Fruit fly (Drosophila melanogaster) whole organism, embryonic: ENCODE measurements around the gene dlp.

Experiments used
- Blimp-1 ChIP-seq: fragments of 200-800 bp; sonication (Bioruptor generic); optimal IDR thresholded peaks from 3 replicates; lab custom pipeline; 2018; ENCODE audit warnings: missing biosample characterization, missing genetic modification characterization, mild to moderate bottlenecking, moderate library complexity, missing genetic modification reagents
- CG10543 ChIP-seq: fragments of 200-800 bp; sonication (Bioruptor generic); optimal IDR thresholded peaks from 3 replicates; lab custom pipeline; 2017; ENCODE audit warnings: missing biosample characterization, mild to moderate bottlenecking, missing genetic modification characterization, moderate library complexity
- CG10565 ChIP-seq: fragments of 200-800 bp; sonication (Bioruptor generic); optimal IDR thresholded peaks from 3 replicates; lab custom pipeline; 2016; ENCODE audit warnings: missing biosample characterization, mild to moderate bottlenecking, missing genetic modification characterization
- CG11504 ChIP-seq: fragments of 200-800 bp; sonication (Bioruptor generic); optimal IDR thresholded peaks from 3 replicates; lab custom pipeline; 2019; ENCODE audit warnings: missing biosample characterization, mild to moderate bottlenecking, missing genetic modification characterization, moderate library complexity
- CG12391 ChIP-seq: fragments of 200-800 bp; sonication (Bioruptor generic); optimal IDR thresholded peaks from 3 replicates; lab custom pipeline; 2018; ENCODE audit warnings: missing biosample characterization, mild to moderate bottlenecking, missing genetic modification characterization, moderate library complexity
- CG12769 ChIP-seq: fragments of 200-800 bp; sonication (Bioruptor generic); optimal IDR thresholded peaks from 2 replicates; lab custom pipeline; 2019; ENCODE audit warnings: missing biosample characterization, mild to moderate bottlenecking, missing genetic modification characterization, moderate library complexity
- CG13287 ChIP-seq: fragments of 200-800 bp; sonication (Bioruptor generic); IDR thresholded peaks from 2 replicates; pipeline ENCODE4 v1.3.6; 2022; ENCODE audit warnings: missing biosample characterization, missing genetic modification characterization; ENCODE audit not compliant: partially characterized antibody
- CG13894 ChIP-seq: fragments of 200-800 bp; sonication (Bioruptor generic); optimal IDR thresholded peaks from 3 replicates; lab custom pipeline; 2018; ENCODE audit warnings: missing biosample characterization, mild to moderate bottlenecking, missing genetic modification characterization, moderate library complexity
- CG15073 ChIP-seq: fragments of 200-800 bp; sonication (Bioruptor generic); optimal IDR thresholded peaks from 2 replicates; lab custom pipeline; 2016; ENCODE audit warnings: missing biosample characterization, missing genetic modification characterization
- CG17802 ChIP-seq: fragments of 200-800 bp; sonication (Bioruptor generic); optimal IDR thresholded peaks from 2 replicates; lab custom pipeline; 2018; ENCODE audit warnings: missing biosample characterization, mild to moderate bottlenecking, missing genetic modification characterization, moderate library complexity
- CG2120 ChIP-seq: fragments of 200-800 bp; sonication (Bioruptor generic); optimal IDR thresholded peaks from 3 replicates; lab custom pipeline; 2016; ENCODE audit warnings: missing biosample characterization, missing genetic modification characterization
- CG2875 ChIP-seq: fragments of 200-800 bp; sonication (Bioruptor generic); optimal IDR thresholded peaks from 2 replicates; lab custom pipeline; 2017; ENCODE audit warnings: missing biosample characterization, mild to moderate bottlenecking, missing genetic modification characterization, missing genetic modification reagents
- CG3163 ChIP-seq: fragments of 200-800 bp; sonication (Bioruptor generic); optimal IDR thresholded peaks from 3 replicates; lab custom pipeline; 2016; ENCODE audit warnings: missing biosample characterization, missing genetic modification characterization
- CG32772 ChIP-seq: fragments of 200-800 bp; sonication (Bioruptor generic); IDR thresholded peaks from 2 replicates; pipeline ENCODE4 v1.3.6; 2022; ENCODE audit warnings: missing biosample characterization, missing genetic modification characterization
- CG33557 ChIP-seq: fragments of 200-800 bp; sonication (Bioruptor generic); optimal IDR thresholded peaks from 2 replicates; lab custom pipeline; 2019; ENCODE audit warnings: missing biosample characterization, mild to moderate bottlenecking, missing genetic modification characterization, moderate library complexity
- CG4707 ChIP-seq: fragments of 200-800 bp; sonication (Bioruptor generic); optimal IDR thresholded peaks from 2 replicates; lab custom pipeline; 2018; ENCODE audit warnings: missing biosample characterization, mild to moderate bottlenecking, missing genetic modification characterization, moderate library complexity
- CG7745 ChIP-seq: fragments of 200-800 bp; sonication (Bioruptor generic); optimal IDR thresholded peaks from 2 replicates; lab custom pipeline; 2018; ENCODE audit warnings: missing biosample characterization, mild to moderate bottlenecking, missing genetic modification characterization, moderate library complexity
- CG7987 ChIP-seq: fragments of 200-800 bp; sonication (Bioruptor generic); optimal IDR thresholded peaks from 2 replicates; lab custom pipeline; 2018; ENCODE audit warnings: missing biosample characterization, mild to moderate bottlenecking, missing genetic modification characterization, moderate library complexity
- CG8388 ChIP-seq: fragments of 200-800 bp; sonication (Bioruptor generic); optimal IDR thresholded peaks from 2 replicates; lab custom pipeline; 2019; ENCODE audit warnings: missing biosample characterization, mild to moderate bottlenecking, missing genetic modification characterization, moderate library complexity
- CG8924 ChIP-seq: fragments of 200-800 bp; optimal IDR thresholded peaks from 3 replicates; lab custom pipeline; 2019; ENCODE audit warnings: missing biosample characterization, mild to moderate bottlenecking, missing genetic modification characterization, moderate library complexity
- CG9437 ChIP-seq: fragments of 200-800 bp; sonication (Bioruptor generic); optimal IDR thresholded peaks from 2 replicates; lab custom pipeline; 2018; ENCODE audit warnings: missing biosample characterization, mild to moderate bottlenecking, missing genetic modification characterization
- Deaf1 ChIP-seq: fragments of 200-800 bp; optimal IDR thresholded peaks from 3 replicates; lab custom pipeline; 2019; ENCODE audit warnings: missing biosample characterization, mild to moderate bottlenecking, missing genetic modification characterization, moderate library complexity
- Drgx ChIP-seq: fragments of 200-800 bp; sonication (Bioruptor generic); IDR thresholded peaks from 2 replicates; pipeline ENCODE4 v1.3.6; 2022; ENCODE audit warnings: missing biosample characterization, missing genetic modification characterization
- Elba2 ChIP-seq: fragments of 200-800 bp; sonication (Bioruptor generic); optimal IDR thresholded peaks from 3 replicates; lab custom pipeline; 2016; ENCODE audit warnings: missing biosample characterization, missing genetic modification characterization
- Taf1 ChIP-seq: fragments of 200-800 bp; sonication (Bioruptor generic); IDR thresholded peaks from 2 replicates; pipeline ENCODE4 v1.3.6; 2022; ENCODE audit warnings: missing biosample characterization, missing genetic modification characterization
- Trl ChIP-seq, 3 experiments: fragments of >200 bp in 2 of 3; fragments of 200-800 bp in 1 of 3; sonication (Bioruptor generic) in 1 of 3; optimal IDR thresholded peaks; 2 replicates in 1 of 3; 3 replicates in 2 of 3; lab custom pipeline; 2016 to 2017; ENCODE audit warnings: missing biosample characterization in 1 of 3, missing genetic modification characterization in 1 of 3
- bsh ChIP-seq, 2 experiments: fragments of 200-800 bp; sonication (Bioruptor generic); optimal IDR thresholded peaks; 2 replicates each; lab custom pipeline; 2017 to 2018; ENCODE audit warnings: mild to moderate bottlenecking in 2 of 2, missing biosample characterization in 2 of 2, missing genetic modification characterization in 2 of 2, moderate library complexity in 1 of 2
- btn ChIP-seq: fragments of 200-800 bp; sonication (Bioruptor generic); optimal IDR thresholded peaks from 2 replicates; lab custom pipeline; 2016; ENCODE audit warnings: missing biosample characterization, missing genetic modification characterization
- chinmo ChIP-seq: fragments of 200-800 bp; sonication (Bioruptor generic); IDR thresholded peaks from 4 replicates; pipeline ENCODE4 v1.3.6; 2022; ENCODE audit warnings: missing biosample characterization, missing genetic modification characterization; ENCODE audit not compliant: partially characterized antibody
- ci ChIP-seq: fragments of 200-800 bp; sonication (Bioruptor generic); IDR thresholded peaks from 3 replicates; pipeline ENCODE4 v1.3.6; 2022; ENCODE audit warnings: missing biosample characterization, missing genetic modification characterization
- cwo ChIP-seq: fragments of 200-800 bp; sonication (Bioruptor generic); optimal IDR thresholded peaks from 3 replicates; lab custom pipeline; 2017; ENCODE audit warnings: missing biosample characterization, missing genetic modification characterization, mild to moderate bottlenecking, moderate library complexity, missing genetic modification reagents
- dysf ChIP-seq: fragments of 200-800 bp; sonication (Bioruptor generic); IDR thresholded peaks from 3 replicates; pipeline ENCODE4 v1.3.6; 2022; ENCODE audit warnings: missing biosample characterization, missing genetic modification characterization
- inv ChIP-seq: fragments of 200-800 bp; sonication (Bioruptor generic); IDR thresholded peaks from 2 replicates; pipeline ENCODE4 v1.3.6; 2022; ENCODE audit warnings: missing biosample characterization, missing genetic modification characterization; ENCODE audit not compliant: partially characterized antibody
- lab ChIP-seq: fragments of 200-800 bp; sonication (Bioruptor generic); optimal IDR thresholded peaks from 3 replicates; lab custom pipeline; 2017; ENCODE audit warnings: missing biosample characterization, missing genetic modification characterization, mild to moderate bottlenecking, moderate library complexity, missing genetic modification reagents
- lmd ChIP-seq: fragments of 200-800 bp; sonication (Bioruptor generic); IDR thresholded peaks from 2 replicates; pipeline ENCODE4 v1.3.6; 2022; ENCODE audit warnings: missing biosample characterization, missing genetic modification characterization
- nom ChIP-seq: fragments of 200-800 bp; sonication (Bioruptor generic); optimal IDR thresholded peaks from 2 replicates; lab custom pipeline; 2017; ENCODE audit warnings: missing biosample characterization, missing genetic modification characterization, mild to moderate bottlenecking, moderate library complexity, missing genetic modification reagents
- pan ChIP-seq, 4 experiments: fragments of >200 bp in 3 of 4; fragments of 200-800 bp in 1 of 4; sonication (Bioruptor generic) in 1 of 4; optimal IDR thresholded peaks in 3 of 4; IDR thresholded peaks in 1 of 4; 2 replicates each; pipeline versions ENCODE4 v1.3.6 to Lab custom; 2017 to 2022; ENCODE audit warnings: missing biosample characterization in 2 of 4, missing genetic modification characterization in 2 of 4, mixed read lengths in 1 of 4
- pho ChIP-seq: fragments of 200-800 bp; sonication (Bioruptor generic); optimal IDR thresholded peaks from 2 replicates; lab custom pipeline; 2016; ENCODE audit warnings: missing biosample characterization, missing genetic modification characterization
- psq ChIP-seq: fragments of 200-800 bp; sonication (Bioruptor generic); optimal IDR thresholded peaks from 2 replicates; lab custom pipeline; 2017; ENCODE audit warnings: missing biosample characterization, missing genetic modification characterization
- scrt ChIP-seq: fragments of 200-800 bp; sonication (Bioruptor generic); optimal IDR thresholded peaks from 2 replicates; lab custom pipeline; 2018; ENCODE audit warnings: missing biosample characterization, mild to moderate bottlenecking, missing genetic modification characterization, moderate library complexity
- sd ChIP-seq: fragments of 200-800 bp; sonication (Bioruptor generic); optimal IDR thresholded peaks from 3 replicates; lab custom pipeline; 2018; ENCODE audit warnings: missing biosample characterization, mild to moderate bottlenecking, missing genetic modification characterization, moderate library complexity
- sens ChIP-seq: fragments of 200-800 bp; sonication (Bioruptor generic); peaks from one replicate; lab custom pipeline; 2016; ENCODE audit warnings: missing biosample characterization, missing genetic modification characterization
- sob ChIP-seq: fragments of 200-800 bp; sonication (Bioruptor generic); IDR thresholded peaks from 2 replicates; pipeline ENCODE4 v1.3.6; 2022; ENCODE audit warnings: missing biosample characterization, missing genetic modification characterization
- tin ChIP-seq: fragments of 200-800 bp; sonication (Bioruptor generic); optimal IDR thresholded peaks from 3 replicates; lab custom pipeline; 2016; ENCODE audit warnings: missing biosample characterization, missing genetic modification characterization
- tx ChIP-seq: fragments of 200-800 bp; sonication (Bioruptor generic); optimal IDR thresholded peaks from 2 replicates; lab custom pipeline; 2016; ENCODE audit warnings: missing biosample characterization, missing genetic modification characterization
- vvl ChIP-seq: fragments of 200-800 bp; sonication (Bioruptor generic); IDR thresholded peaks from 2 replicates; pipeline ENCODE4 v1.3.6; 2022; ENCODE audit warnings: missing biosample characterization, missing genetic modification characterization

dlp gene

DNA sequence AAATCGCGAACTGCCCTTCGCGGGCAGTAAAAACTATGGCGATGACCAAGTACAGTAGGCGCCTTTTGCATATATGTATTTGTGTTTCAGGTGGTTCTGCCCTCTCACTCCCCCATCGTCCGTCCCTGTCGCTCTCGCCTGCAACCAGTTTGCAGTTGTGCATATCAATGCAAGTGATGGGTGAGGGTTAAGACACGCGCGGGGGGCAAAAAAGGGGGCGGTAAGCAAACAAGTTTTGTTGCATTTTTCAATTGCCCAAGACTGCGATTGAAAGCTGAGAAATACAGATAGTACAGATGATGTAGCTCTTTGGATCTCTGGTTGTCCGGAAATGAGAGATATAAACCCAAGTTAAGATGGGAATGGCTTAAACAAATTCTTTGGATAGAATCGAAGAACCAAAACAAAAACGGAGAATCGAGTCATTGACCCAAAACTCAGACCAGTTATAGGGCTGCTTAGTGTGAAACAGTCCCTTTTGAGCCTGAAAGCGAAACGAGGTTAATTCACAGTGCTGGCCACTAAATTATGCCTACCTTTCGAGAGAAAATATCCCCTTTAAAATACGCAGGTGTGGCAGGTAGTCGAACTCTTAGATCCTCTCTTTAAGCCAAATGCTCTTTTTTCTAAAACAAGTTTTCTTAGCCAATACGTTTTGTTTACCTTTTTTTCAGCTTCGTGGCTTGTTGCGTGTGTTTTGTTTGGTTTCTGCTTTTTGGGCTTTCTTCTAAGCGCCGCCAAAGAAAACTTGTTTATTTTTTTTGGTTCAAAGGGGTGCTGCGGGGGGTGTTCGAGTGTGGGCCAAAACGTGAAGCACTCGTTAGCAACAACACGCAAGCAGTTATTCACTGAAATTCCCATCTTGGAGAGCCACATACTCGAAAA, 7.7 kb upstream of the dlp start (continued):
- TF ChIP-seq CG2875: no peak
- TF ChIP-seq pho (GFP tag; lab: Kevin White, UChicago): no peak
- no peak for TF ChIP-seq Elba2 (GFP tag; lab: Kevin White, UChicago)
- TF ChIP-seq tx (GFP tag; lab: Kevin White, UChicago): no peak
- peak; percentile 95 for TF ChIP-seq CG3163 (GFP tag; lab: Kevin White, UChicago)
- no peak for TF ChIP-seq CG11504
- TF ChIP-seq CG10565 (GFP tag; lab: Kevin White, UChicago): no peak
- no peak for TF ChIP-seq CG12391 (tag; lab: Kevin White, UChicago)
- peak; percentile 45 for TF ChIP-seq Blimp-1
- TF ChIP-seq bsh (GFP tag; optimal IDR thresholded peaks at IDR 0.05; lab: Kevin White, UChicago): peak in 1 of 2 experiments; percentile 56
- peak; percentile 74 for TF ChIP-seq sd (tag; lab: Kevin White, UChicago)
- TF ChIP-seq chinmo (GFP tag; lab: Robert Waterston, UW): peak; percentile 61; the same call in 2 of the 4 replicates
- no peak for TF ChIP-seq lmd
- 0 out of 3 replicates have a peak, but pooled peaks have one; percentile 27 for TF ChIP-seq ci
- no peak for TF ChIP-seq sob (GFP tag; lab: Robert Waterston, UW)
- TF ChIP-seq inv (GFP tag; lab: Robert Waterston, UW): no peak
- TF ChIP-seq vvl (GFP tag; lab: Robert Waterston, UW): peak; percentile 71
- no peak for TF ChIP-seq CG13287 (GFP tag; lab: Robert Waterston, UW)
- peak; percentile 2 for TF ChIP-seq lab (GFP tag; lab: Kevin White, UChicago)
- peak; percentile 73 for TF ChIP-seq psq (GFP tag; lab: Kevin White, UChicago)
- TF ChIP-seq CG17802 (tag; lab: Kevin White, UChicago): peak; percentile 80
- peak; percentile 31 for TF ChIP-seq Deaf1
- no peak for TF ChIP-seq tin
- peak; percentile 62 for TF ChIP-seq cwo (GFP tag; lab: Kevin White, UChicago)
- TF ChIP-seq CG4707: peak; percentile 12
- no peak for TF ChIP-seq btn (GFP tag; lab: Kevin White, UChicago)
- no peak for TF ChIP-seq CG2120 (GFP tag; lab: Kevin White, UChicago)
- no peak for TF ChIP-seq CG8924 (tag; lab: Kevin White, UChicago)
- peak; percentile 74 for TF ChIP-seq CG13894 (tag; lab: Kevin White, UChicago)
- TF ChIP-seq CG10543: peak; percentile 60
- TF ChIP-seq dysf (GFP tag; lab: Robert Waterston, UW): 0 out of 3 replicates have a peak, but pooled peaks have one; percentile 11
- TF ChIP-seq CG7745 (tag; lab: Kevin White, UChicago): no peak
- TF ChIP-seq Trl (optimal IDR thresholded peaks at IDR 0.05; lab: Kevin White, UChicago): peak; percentile 54 to 74
- no peak for TF ChIP-seq Trl (GFP tag; optimal IDR thresholded peaks at IDR 0.05; lab: Kevin White, UChicago)
- TF ChIP-seq CG7987: peak; percentile 21
- TF ChIP-seq CG8388 (GFP tag; lab: Kevin White, UChicago): peak; percentile 31
- no peak for TF ChIP-seq pan (optimal IDR thresholded peaks at IDR 0.05; lab: Kevin White, UChicago)
- TF ChIP-seq pan (GFP tag; optimal IDR thresholded peaks at IDR 0.05 in 1 of 2, IDR thresholded peaks at IDR 0.05 in 1 of 2): peak in 1 of 2 experiments; percentile 44
- peak; percentile 57 for TF ChIP-seq scrt
- TF ChIP-seq CG15073 (GFP tag; lab: Kevin White, UChicago): peak; percentile 93
- TF ChIP-seq Drgx (GFP tag; lab: Robert Waterston, UW): peak; percentile 61
- no peak for TF ChIP-seq CG32772 (GFP tag; lab: Robert Waterston, UW)
- peak; percentile 83 for TF ChIP-seq sens (GFP tag; lab: Kevin White, UChicago)
- TF ChIP-seq Taf1 (GFP tag; lab: Robert Waterston, UW): no peak
- peak; percentile 75 for TF ChIP-seq CG12769 (tag; lab: Kevin White, UChicago)
- no peak for TF ChIP-seq CG33557 (GFP tag; lab: Kevin White, UChicago)
- peak; percentile 65 for TF ChIP-seq nom (GFP tag; lab: Kevin White, UChicago)
- TF ChIP-seq CG9437 (GFP tag; lab: Kevin White, UChicago): no peak
